Worm (Caenorhabditis elegans): Measurements from ENCODE around the gene F56B6.6.

DNA sequence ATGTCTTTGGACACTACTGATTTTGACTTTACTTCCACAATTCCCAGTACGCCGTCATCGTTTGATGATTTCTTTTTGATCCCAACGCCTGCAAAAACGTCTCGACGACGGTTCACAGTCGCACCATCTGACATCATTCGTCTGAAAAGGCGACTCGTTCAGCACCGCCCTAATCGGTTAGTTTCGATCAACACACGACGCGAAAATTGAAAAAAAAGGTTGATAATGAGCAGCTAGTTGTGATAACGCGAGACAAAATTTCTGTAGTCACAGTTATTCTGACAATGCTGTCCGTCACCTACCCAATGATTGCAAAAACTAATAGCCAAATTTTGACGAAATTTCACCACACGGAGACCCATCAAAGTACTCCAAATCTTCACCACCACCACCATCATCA is 23.1 kb upstream of the F56B6.6 start:
- TF ChIP-seq ama-1 (optimal IDR thresholded peaks at IDR 0.05) (no peak), ceh-16 (tag; optimal IDR thresholded peaks at IDR 0.05) (no peak), fos-1 (tag; optimal IDR thresholded peaks at IDR 0.05) (no peak), daf-12 (tag; optimal IDR thresholded peaks at IDR 0.05) (no peak)
